Fruit fly (Drosophila melanogaster) whole organism, embryonic: ENCODE measurements around the gene CG10959.
A peak's percentile ranks its signal among the peaks of the same experiment; 100 is the strongest.

Experiments used
- Abd-B ChIP-seq: fragments of 200-800 bp; sonication (Bioruptor generic); optimal IDR thresholded peaks from 2 replicates; lab custom pipeline; 2018; ENCODE audit warnings: missing biosample characterization, mild to moderate bottlenecking, missing genetic modification characterization, moderate library complexity
- Ada2b ChIP-seq: fragments of 200-800 bp; sonication (Bioruptor generic); IDR thresholded peaks from 2 replicates; pipeline ENCODE4 v1.3.6; 2022; ENCODE audit warnings: missing biosample characterization, missing genetic modification characterization
- Bgb ChIP-seq: fragments of 200-800 bp; sonication (Bioruptor generic); IDR thresholded peaks from 2 replicates; pipeline ENCODE4 v1.3.6; 2022; ENCODE audit warnings: missing biosample characterization, missing genetic modification characterization; ENCODE audit not compliant: partially characterized antibody
- Bteb2 ChIP-seq: fragments of 200-800 bp; sonication (Bioruptor generic); optimal IDR thresholded peaks from 2 replicates; lab custom pipeline; 2016; ENCODE audit warnings: missing biosample characterization, missing genetic modification characterization
- CG10565 ChIP-seq: fragments of 200-800 bp; sonication (Bioruptor generic); optimal IDR thresholded peaks from 3 replicates; lab custom pipeline; 2016; ENCODE audit warnings: missing biosample characterization, mild to moderate bottlenecking, missing genetic modification characterization
- CG10654 ChIP-seq: fragments of 200-800 bp; sonication (Bioruptor generic); optimal IDR thresholded peaks from 2 replicates; lab custom pipeline; 2016; ENCODE audit warnings: missing biosample characterization, missing genetic modification characterization
- CG14441 ChIP-seq: fragments of 200-800 bp; sonication (Bioruptor generic); IDR thresholded peaks from 2 replicates; pipeline ENCODE4 v1.3.6; 2022; ENCODE audit warnings: missing biosample characterization, missing genetic modification characterization
- CG14710 ChIP-seq: fragments of 200-800 bp; sonication (Bioruptor generic); optimal IDR thresholded peaks from 3 replicates; lab custom pipeline; 2019; ENCODE audit warnings: missing biosample characterization, mild to moderate bottlenecking, missing genetic modification characterization, moderate library complexity
- CG1647 ChIP-seq: fragments of 200-800 bp; sonication (Bioruptor generic); optimal IDR thresholded peaks from 3 replicates; lab custom pipeline; 2016; ENCODE audit warnings: missing biosample characterization, missing genetic modification characterization
- CG16863 ChIP-seq: fragments of 200-800 bp; sonication (Bioruptor generic); optimal IDR thresholded peaks from 3 replicates; lab custom pipeline; 2016; ENCODE audit warnings: missing biosample characterization, missing genetic modification characterization
- CG17385 ChIP-seq: fragments of 200-800 bp; sonication (Bioruptor generic); optimal IDR thresholded peaks from 3 replicates; lab custom pipeline; 2018; ENCODE audit warnings: missing biosample characterization, mild to moderate bottlenecking, missing genetic modification characterization
- CG6791 ChIP-seq: fragments of 200-800 bp; sonication (Bioruptor generic); IDR thresholded peaks from 3 replicates; pipeline ENCODE4 v1.3.6; 2022; ENCODE audit warnings: missing biosample characterization, missing genetic modification characterization; ENCODE audit not compliant: partially characterized antibody
- CG6813 ChIP-seq: fragments of 200-800 bp; sonication (Bioruptor generic); optimal IDR thresholded peaks from 2 replicates; lab custom pipeline; 2017; ENCODE audit warnings: missing biosample characterization, missing genetic modification characterization, mild to moderate bottlenecking, moderate library complexity, missing genetic modification reagents
- CG7786 ChIP-seq: fragments of 200-800 bp; sonication (Bioruptor generic); optimal IDR thresholded peaks from 2 replicates; lab custom pipeline; 2016; ENCODE audit warnings: missing biosample characterization, missing genetic modification characterization
- CG8290 ChIP-seq, 3 experiments: fragments of 200-800 bp; sonication (Bioruptor generic); optimal IDR thresholded peaks; 2 replicates each; lab custom pipeline; 2016 to 2019; ENCODE audit warnings: missing biosample characterization in 3 of 3, missing genetic modification characterization in 3 of 3, mild to moderate bottlenecking in 2 of 3, moderate library complexity in 1 of 3
- Chrac-16 ChIP-seq: fragments of 200-800 bp; sonication (Bioruptor generic); optimal IDR thresholded peaks from 3 replicates; lab custom pipeline; 2016; ENCODE audit warnings: missing biosample characterization, missing genetic modification characterization
- Dip3 ChIP-seq: fragments of 200-800 bp; sonication (Bioruptor generic); optimal IDR thresholded peaks from 3 replicates; lab custom pipeline; 2016; ENCODE audit warnings: missing biosample characterization, missing genetic modification characterization
- Dref ChIP-seq: fragments of 200-800 bp; sonication (Bioruptor generic); IDR thresholded peaks from 2 replicates; pipeline ENCODE4 v1.3.6; 2022; ENCODE audit warnings: missing biosample characterization, missing genetic modification characterization
- Drgx ChIP-seq: fragments of 200-800 bp; sonication (Bioruptor generic); IDR thresholded peaks from 2 replicates; pipeline ENCODE4 v1.3.6; 2022; ENCODE audit warnings: missing biosample characterization, missing genetic modification characterization
- Gug ChIP-seq: fragments of 200-800 bp; sonication (Bioruptor generic); IDR thresholded peaks from 4 replicates; pipeline ENCODE4 v1.3.6; 2022; ENCODE audit warnings: missing biosample characterization, missing genetic modification characterization
- HHEX ChIP-seq: fragments of 200-800 bp; sonication (Bioruptor generic); optimal IDR thresholded peaks from 3 replicates; lab custom pipeline; 2017; ENCODE audit warnings: missing biosample characterization, mild to moderate bottlenecking, missing genetic modification characterization, missing genetic modification reagents
- HmgZ ChIP-seq: fragments of 200-800 bp; sonication (Bioruptor generic); optimal IDR thresholded peaks from 2 replicates; lab custom pipeline; 2018; ENCODE audit warnings: missing biosample characterization, mild to moderate bottlenecking, missing genetic modification characterization
- Hr51 ChIP-seq, 2 experiments: fragments of 200-800 bp; sonication (Bioruptor generic); optimal IDR thresholded peaks; 2 replicates in 1 of 2; 3 replicates in 1 of 2; lab custom pipeline; 2016 to 2018; ENCODE audit warnings: missing biosample characterization in 2 of 2, missing genetic modification characterization in 2 of 2, mild to moderate bottlenecking in 1 of 2, moderate library complexity in 1 of 2
- Hsf ChIP-seq: fragments of 200-800 bp; sonication (Bioruptor generic); optimal IDR thresholded peaks from 3 replicates; lab custom pipeline; 2016; ENCODE audit warnings: missing biosample characterization, missing genetic modification characterization
- Lpt ChIP-seq: fragments of >200 bp; optimal IDR thresholded peaks from 2 replicates; lab custom pipeline; 2018; ENCODE audit warnings: missing biosample characterization, missing genetic modification characterization
- Max ChIP-seq: fragments of 200-800 bp; sonication (Bioruptor generic); optimal IDR thresholded peaks from 2 replicates; lab custom pipeline; 2016; ENCODE audit warnings: missing biosample characterization, mild to moderate bottlenecking, missing genetic modification characterization
- Med ChIP-seq: fragments of 200-800 bp; sonication (Bioruptor generic); peaks from one replicate; lab custom pipeline; 2016; ENCODE audit warnings: missing biosample characterization, missing genetic modification characterization, mild to moderate bottlenecking, inconsistent platforms, moderate library complexity
- Oaz ChIP-seq: fragments of 200-800 bp; sonication (Bioruptor generic); IDR thresholded peaks from 2 replicates; pipeline ENCODE4 v1.3.6; 2022; ENCODE audit warnings: missing biosample characterization, missing genetic modification characterization
- Opbp ChIP-seq: fragments of 200-800 bp; sonication (Bioruptor generic); IDR thresholded peaks from 3 replicates; pipeline ENCODE4 v1.3.6; 2022; ENCODE audit warnings: missing biosample characterization, missing genetic modification characterization; ENCODE audit not compliant: partially characterized antibody
- Scr ChIP-seq: fragments of 200-800 bp; sonication (Bioruptor generic); IDR thresholded peaks from 2 replicates; pipeline ENCODE4 v1.3.6; 2022; ENCODE audit warnings: missing biosample characterization, missing genetic modification characterization; ENCODE audit not compliant: partially characterized antibody
- Spps ChIP-seq: fragments of 200-800 bp; sonication (Bioruptor generic); optimal IDR thresholded peaks from 2 replicates; lab custom pipeline; 2018; ENCODE audit warnings: missing biosample characterization, mild to moderate bottlenecking, missing genetic modification characterization
- al ChIP-seq: fragments of 200-800 bp; sonication (Bioruptor generic); IDR thresholded peaks from 2 replicates; pipeline ENCODE4 v1.3.6; 2022; ENCODE audit warnings: missing biosample characterization, missing genetic modification characterization
- ap ChIP-seq: fragments of 200-800 bp; sonication (Bioruptor generic); IDR thresholded peaks from 2 replicates; pipeline ENCODE4 v1.3.6; 2022; ENCODE audit warnings: missing biosample characterization, missing genetic modification characterization
- cato ChIP-seq: fragments of 200-800 bp; sonication (Bioruptor generic); optimal IDR thresholded peaks from 2 replicates; lab custom pipeline; 2016; ENCODE audit warnings: missing biosample characterization, missing genetic modification characterization, borderline replicate concordance
- crc ChIP-seq: fragments of 200-800 bp; sonication (Bioruptor generic); optimal IDR thresholded peaks from 2 replicates; lab custom pipeline; 2016; ENCODE audit warnings: missing biosample characterization, missing genetic modification characterization
- croc ChIP-seq: fragments of 200-800 bp; sonication (Bioruptor generic); conservative IDR thresholded peaks from 3 replicates; pipeline ENCODE4 v1.3.6; 2022; ENCODE audit warnings: missing biosample characterization, missing genetic modification characterization
- ewg ChIP-seq: fragments of 200-800 bp; sonication (Bioruptor generic); optimal IDR thresholded peaks from 3 replicates; lab custom pipeline; 2017; ENCODE audit warnings: mild to moderate bottlenecking, missing biosample characterization, missing genetic modification reagents, missing genetic modification characterization
- gt ChIP-seq: fragments of 200-800 bp; sonication (Bioruptor generic); IDR thresholded peaks from 2 replicates; pipeline ENCODE4 v1.3.6; 2022; ENCODE audit warnings: missing biosample characterization, missing genetic modification characterization
- ham ChIP-seq: fragments of 200-800 bp; sonication (Bioruptor generic); IDR thresholded peaks from 2 replicates; pipeline ENCODE4 v1.3.6; 2022; ENCODE audit warnings: missing biosample characterization, missing genetic modification characterization
- hkb ChIP-seq, 2 experiments: fragments of 200-800 bp in 1 of 2; fragments of >200 bp in 1 of 2; sonication (Bioruptor generic) in 1 of 2; IDR thresholded peaks in 1 of 2; optimal IDR thresholded peaks in 1 of 2; 2 replicates each; pipeline versions ENCODE4 v1.3.6 to Lab custom; 2017 to 2022; ENCODE audit warnings: missing biosample characterization in 1 of 2, missing genetic modification characterization in 1 of 2
- mirr ChIP-seq: fragments of 200-800 bp; sonication (Bioruptor generic); optimal IDR thresholded peaks from 3 replicates; lab custom pipeline; 2018; ENCODE audit warnings: missing biosample characterization, mild to moderate bottlenecking, missing genetic modification characterization
- sc ChIP-seq, 3 experiments: fragments of >200 bp in 2 of 3; fragments of 200-800 bp in 1 of 3; sonication (Bioruptor generic) in 1 of 3; optimal IDR thresholded peaks; 2 replicates in 2 of 3; 3 replicates in 1 of 3; lab custom pipeline; 2017; ENCODE audit warnings: mild to moderate bottlenecking in 1 of 3, missing biosample characterization in 1 of 3, missing genetic modification characterization in 1 of 3, missing genetic modification reagents in 1 of 3
- schlank ChIP-seq: fragments of 200-800 bp; sonication (Bioruptor generic); optimal IDR thresholded peaks from 2 replicates; lab custom pipeline; 2018; ENCODE audit warnings: missing biosample characterization, mild to moderate bottlenecking, missing genetic modification characterization
- sd ChIP-seq: fragments of 200-800 bp; sonication (Bioruptor generic); optimal IDR thresholded peaks from 3 replicates; lab custom pipeline; 2018; ENCODE audit warnings: missing biosample characterization, mild to moderate bottlenecking, missing genetic modification characterization, moderate library complexity
- sug ChIP-seq: fragments of 200-800 bp; optimal IDR thresholded peaks from 2 replicates; lab custom pipeline; 2019; ENCODE audit warnings: missing biosample characterization, mild to moderate bottlenecking, missing genetic modification characterization, moderate library complexity
- unc-4 ChIP-seq: fragments of 200-800 bp; sonication (Bioruptor generic); IDR thresholded peaks from 2 replicates; pipeline ENCODE4 v1.3.6; 2022; ENCODE audit warnings: missing biosample characterization, missing genetic modification characterization; ENCODE audit not compliant: partially characterized antibody
- zen2 ChIP-seq: fragments of 200-800 bp; sonication (Bioruptor generic); IDR thresholded peaks from 3 replicates; pipeline ENCODE4 v1.3.6; 2022; ENCODE audit warnings: missing biosample characterization, missing genetic modification characterization; ENCODE audit not compliant: partially characterized antibody

Gene CG10959

DNA sequence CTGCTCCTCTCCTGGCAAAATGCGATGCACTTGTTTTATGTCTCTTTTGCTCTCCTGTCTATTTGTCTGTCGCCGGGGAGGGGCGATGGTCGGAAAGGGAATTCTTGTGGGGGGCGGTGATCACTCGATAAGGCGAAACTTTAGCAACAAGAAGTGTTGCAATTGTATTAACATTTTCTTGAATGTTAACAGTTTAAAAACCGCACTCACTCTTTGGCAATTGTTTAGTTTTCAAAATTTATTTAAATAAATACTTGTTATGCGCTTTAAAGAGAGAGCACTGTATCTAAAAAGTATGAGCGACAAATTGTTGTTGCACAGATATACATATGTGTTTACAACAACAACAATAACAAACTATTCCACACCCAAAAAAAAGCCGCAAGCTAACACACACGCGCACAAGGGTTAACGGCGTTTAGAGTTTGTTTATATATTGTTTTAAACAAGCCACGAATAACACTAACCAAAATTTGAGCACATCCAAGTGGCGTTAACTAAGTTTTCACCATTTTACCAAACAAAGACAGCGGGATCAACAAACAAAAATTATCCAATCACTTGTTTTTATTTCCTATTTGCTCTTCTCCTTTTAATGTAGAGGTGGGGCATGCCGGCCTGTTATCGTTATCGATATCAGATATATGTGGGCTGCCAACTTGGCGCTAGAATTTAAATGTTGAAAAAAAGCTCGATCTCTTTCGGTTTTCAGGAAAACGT is 46.9 kb upstream of the CG10959 start, which contains the start of gene CG2258 (continued):
- peak; percentile 77 for TF ChIP-seq CG1647 (GFP tag; lab: Kevin White, UChicago)
- peak; percentile 85 for TF ChIP-seq HHEX (GFP tag; lab: Kevin White, UChicago)
- TF ChIP-seq Hsf = peak; percentile 85
- peak; percentile 73 for TF ChIP-seq HmgZ
- peak; percentile 80 for TF ChIP-seq CG10654
- peak; percentile 74 for TF ChIP-seq ewg
- peak; percentile 44 to 85 for TF ChIP-seq Hr51 (GFP tag; optimal IDR thresholded peaks at IDR 0.05; lab: Kevin White, UChicago)
- peak; percentile 95 for TF ChIP-seq Med (GFP tag; lab: Kevin White, UChicago)
- TF ChIP-seq Scr = peak; percentile 49
- peak; percentile 64; the same call in 1 of the 2 replicates for TF ChIP-seq Oaz (GFP tag; lab: Robert Waterston, UW)
- TF ChIP-seq CG8290 (GFP tag; optimal IDR thresholded peaks at IDR 0.05; lab: Kevin White, UChicago) = no peak
- TF ChIP-seq CG8290 (tag; optimal IDR thresholded peaks at IDR 0.05; lab: Kevin White, UChicago) = peak; percentile 16 to 87
- TF ChIP-seq CG16863 = peak; percentile 73
- TF ChIP-seq ap = peak; percentile 80
- TF ChIP-seq cato (GFP tag; lab: Kevin White, UChicago) = peak; percentile 62
- TF ChIP-seq CG17385 = peak; percentile 87
- peak; percentile 76 for TF ChIP-seq Chrac-16 (GFP tag; lab: Kevin White, UChicago)
- 0 out of 3 replicates have a peak, but pooled peaks have one; percentile 15 for TF ChIP-seq zen2 (GFP tag; lab: Robert Waterston, UW)
- TF ChIP-seq Gug (GFP tag; lab: Robert Waterston, UW) = peak; percentile 85
- peak; percentile 43; the same call in 1 of the 2 replicates for TF ChIP-seq ham (GFP tag; lab: Robert Waterston, UW)
- peak; percentile 81 for TF ChIP-seq croc
- TF ChIP-seq Bgb (GFP tag; lab: Robert Waterston, UW) = no peak; the same call in 1 of the 2 replicates
- peak; percentile 71 for TF ChIP-seq CG14710 (tag; lab: Kevin White, UChicago)
- TF ChIP-seq Spps (tag; lab: Kevin White, UChicago) = peak; percentile 69
- peak; percentile 83 for TF ChIP-seq Abd-B
- TF ChIP-seq mirr (GFP tag; lab: Kevin White, UChicago) = peak; percentile 53
- peak; percentile 92 for TF ChIP-seq Ada2b (GFP tag; lab: Robert Waterston, UW)
- peak; percentile 72 for TF ChIP-seq CG7786 (GFP tag; lab: Kevin White, UChicago)
- TF ChIP-seq CG6791 (GFP tag; lab: Robert Waterston, UW) = no peak
- peak; percentile 67 for TF ChIP-seq sug (tag; lab: Kevin White, UChicago)
- no peak for TF ChIP-seq crc (GFP tag; lab: Kevin White, UChicago)
- no peak for TF ChIP-seq Lpt
- no peak for TF ChIP-seq gt (GFP tag; lab: Robert Waterston, UW)
- TF ChIP-seq Dip3 (GFP tag; lab: Kevin White, UChicago) = peak; percentile 77
- TF ChIP-seq Drgx (GFP tag; lab: Robert Waterston, UW) = peak; percentile 96
- TF ChIP-seq hkb (optimal IDR thresholded peaks at IDR 0.05; lab: Kevin White, UChicago) = no peak
- peak; percentile 93 for TF ChIP-seq hkb (GFP tag; IDR thresholded peaks at IDR 0.05; lab: Robert Waterston, UW)
- peak; percentile 83 for TF ChIP-seq CG6813 (GFP tag; lab: Kevin White, UChicago)
- TF ChIP-seq unc-4 = peak; percentile 36; the same call in 1 of the 2 replicates
- TF ChIP-seq Bteb2 (GFP tag; lab: Kevin White, UChicago) = peak; percentile 27
- TF ChIP-seq al (GFP tag; lab: Robert Waterston, UW) = peak; percentile 77
- peak; percentile 88 for TF ChIP-seq CG14441 (GFP tag; lab: Robert Waterston, UW)
- no peak for TF ChIP-seq Opbp (GFP tag; lab: Robert Waterston, UW)
- TF ChIP-seq sc (optimal IDR thresholded peaks at IDR 0.05; lab: Kevin White, UChicago) = no peak
- peak; percentile 71 for TF ChIP-seq sc (GFP tag; optimal IDR thresholded peaks at IDR 0.05; lab: Kevin White, UChicago)
- TF ChIP-seq schlank = peak; percentile 59
- TF ChIP-seq sd (tag; lab: Kevin White, UChicago) = peak; percentile 59
- TF ChIP-seq CG10565 = no peak
- TF ChIP-seq Dref (GFP tag; lab: Robert Waterston, UW) = peak; percentile 72
- TF ChIP-seq Max (GFP tag; lab: Kevin White, UChicago) = peak; percentile 43
